Worm (Caenorhabditis elegans) whole organism, L3 larva: ENCODE data around the gene K02E7.10.

Experiments used
- ZK546.5 ChIP-seq: sonication (generic microtip); optimal IDR thresholded peaks from 2 replicates; lab custom pipeline; 2017; ENCODE audit warnings: missing biosample characterization, missing genetic modification characterization
- aly-2 ChIP-seq: fragments of 150-350 bp; optimal IDR thresholded peaks from 2 replicates; lab custom pipeline; 2014; ENCODE audit warnings: missing biosample characterization, missing genetic modification characterization
- ceh-16 ChIP-seq: sonication (generic microtip); optimal IDR thresholded peaks from 2 replicates; lab custom pipeline; 2017; ENCODE audit warnings: missing biosample characterization, missing genetic modification characterization
- ceh-82 ChIP-seq: fragments of 150-350 bp; optimal IDR thresholded peaks from 2 replicates; lab custom pipeline; 2014; ENCODE audit warnings: missing biosample characterization, missing genetic modification characterization
- ceh-9 ChIP-seq: sonication (generic microtip); optimal IDR thresholded peaks from 2 replicates; lab custom pipeline; 2018; ENCODE audit warnings: missing biosample characterization, missing genetic modification characterization
- daf-12 ChIP-seq: fragments of 150-350 bp; optimal IDR thresholded peaks from 2 replicates; lab custom pipeline; 2014; ENCODE audit warnings: missing biosample characterization, missing genetic modification reagents, missing genetic modification characterization
- egl-27 ChIP-seq: sonication (generic microtip); optimal IDR thresholded peaks from 4 replicates; lab custom pipeline; 2017; ENCODE audit warnings: missing biosample characterization, missing genetic modification reagents, missing genetic modification characterization
- egl-5 ChIP-seq: fragments of 150-350 bp; optimal IDR thresholded peaks from 2 replicates; lab custom pipeline; 2017; ENCODE audit warnings: missing biosample characterization, missing genetic modification reagents, missing genetic modification characterization, inconsistent platforms
- elt-1 ChIP-seq: fragments of 150-350 bp; optimal IDR thresholded peaks from 2 replicates; lab custom pipeline; 2014; ENCODE audit warnings: missing biosample characterization, missing genetic modification characterization
- elt-2 ChIP-seq: sonication (generic microtip); optimal IDR thresholded peaks from 2 replicates; lab custom pipeline; 2016; ENCODE audit warnings: missing genetic modification reagents, mild to moderate bottlenecking, missing genetic modification characterization, missing compliant biosample characterization
- elt-3 ChIP-seq, 3 experiments: fragments of 150-350 bp in 1 of 3; sonication (generic microtip) in 2 of 3; optimal IDR thresholded peaks; 2 replicates in 2 of 3; 4 replicates in 1 of 3; lab custom pipeline; 2014 to 2017; ENCODE audit warnings: missing biosample characterization in 3 of 3, missing genetic modification characterization in 3 of 3
- eor-1 ChIP-seq, 2 experiments: fragments of 150-350 bp; optimal IDR thresholded peaks; 2 replicates each; lab custom pipeline; 2014 to 2018; ENCODE audit warnings: missing biosample characterization in 2 of 2, missing genetic modification characterization in 2 of 2
- fos-1 ChIP-seq: fragments of 150-350 bp; optimal IDR thresholded peaks from 2 replicates; lab custom pipeline; 2014; ENCODE audit warnings: missing biosample characterization, missing genetic modification characterization
- hmg-11 ChIP-seq: sonication (generic microtip); optimal IDR thresholded peaks from 2 replicates; lab custom pipeline; 2016; ENCODE audit warnings: missing genetic modification characterization, missing compliant biosample characterization
- jun-1 ChIP-seq: fragments of 150-350 bp; optimal IDR thresholded peaks from 2 replicates; lab custom pipeline; 2014; ENCODE audit warnings: missing biosample characterization, missing genetic modification reagents, missing genetic modification characterization
- lin-15B ChIP-seq: fragments of 150-350 bp; optimal IDR thresholded peaks from 2 replicates; lab custom pipeline; 2014; ENCODE audit warnings: missing biosample characterization, missing genetic modification characterization
- mml-1 ChIP-seq: fragments of 150-350 bp; sonication (generic microtip); optimal IDR thresholded peaks from 3 replicates; lab custom pipeline; 2014; ENCODE audit warnings: missing biosample characterization, missing genetic modification characterization
- nhr-11 ChIP-seq: fragments of 150-350 bp; optimal IDR thresholded peaks from 2 replicates; lab custom pipeline; 2014; ENCODE audit warnings: missing biosample characterization, missing genetic modification characterization
- nhr-12 ChIP-seq: fragments of 150-350 bp; optimal IDR thresholded peaks from 2 replicates; lab custom pipeline; 2014; ENCODE audit warnings: missing biosample characterization, missing genetic modification characterization
- nhr-23 ChIP-seq: fragments of 150-350 bp; optimal IDR thresholded peaks from 2 replicates; lab custom pipeline; 2014; ENCODE audit warnings: missing biosample characterization, missing genetic modification reagents, missing genetic modification characterization
- nhr-237 ChIP-seq: fragments of 150-350 bp; optimal IDR thresholded peaks from 2 replicates; lab custom pipeline; 2014; ENCODE audit warnings: missing biosample characterization, missing genetic modification characterization
- nhr-25 ChIP-seq: sonication (generic microtip); optimal IDR thresholded peaks from 2 replicates; lab custom pipeline; 2017; ENCODE audit warnings: missing biosample characterization, missing genetic modification characterization
- nhr-28 ChIP-seq: fragments of 150-350 bp; optimal IDR thresholded peaks from 2 replicates; lab custom pipeline; 2014; ENCODE audit warnings: missing biosample characterization, missing genetic modification characterization
- nhr-43 ChIP-seq: sonication (generic microtip); optimal IDR thresholded peaks from 2 replicates; lab custom pipeline; 2016; ENCODE audit warnings: mild to moderate bottlenecking, missing genetic modification characterization, missing compliant biosample characterization; ENCODE audit not compliant: poor library complexity, severe bottlenecking
- nhr-67 ChIP-seq: fragments of 150-350 bp; optimal IDR thresholded peaks from 2 replicates; lab custom pipeline; 2014; ENCODE audit warnings: missing biosample characterization, missing genetic modification characterization
- nhr-76 ChIP-seq: fragments of 150-350 bp; sonication (generic microtip); optimal IDR thresholded peaks from 5 replicates; lab custom pipeline; 2014; ENCODE audit warnings: missing biosample characterization, missing genetic modification characterization
- nhr-77 ChIP-seq: fragments of 150-350 bp; optimal IDR thresholded peaks from 2 replicates; lab custom pipeline; 2014; ENCODE audit warnings: missing biosample characterization, missing genetic modification characterization
- pha-4 ChIP-seq: fragments of 150-350 bp; optimal IDR thresholded peaks from 2 replicates; lab custom pipeline; 2014; ENCODE audit warnings: missing biosample characterization, missing genetic modification reagents, missing genetic modification characterization
- sea-2 ChIP-seq: fragments of 150-350 bp; sonication (generic microtip); optimal IDR thresholded peaks from 4 replicates; lab custom pipeline; 2014; ENCODE audit warnings: missing biosample characterization, missing genetic modification reagents, missing genetic modification characterization
- skn-1 ChIP-seq: fragments of 150-350 bp; optimal IDR thresholded peaks from 2 replicates; lab custom pipeline; 2014; ENCODE audit warnings: missing biosample characterization, missing genetic modification characterization
- snpc-4 ChIP-seq: fragments of 150-350 bp; optimal IDR thresholded peaks from 2 replicates; lab custom pipeline; 2014; ENCODE audit warnings: missing biosample characterization, missing genetic modification characterization
- zag-1 ChIP-seq: fragments of 150-350 bp; optimal IDR thresholded peaks from 2 replicates; lab custom pipeline; 2014; ENCODE audit warnings: missing biosample characterization, missing genetic modification characterization
- ztf-4 ChIP-seq: fragments of 150-350 bp; optimal IDR thresholded peaks from 2 replicates; lab custom pipeline; 2014; ENCODE audit warnings: missing biosample characterization, missing genetic modification characterization

K02E7.10 gene

DNA sequence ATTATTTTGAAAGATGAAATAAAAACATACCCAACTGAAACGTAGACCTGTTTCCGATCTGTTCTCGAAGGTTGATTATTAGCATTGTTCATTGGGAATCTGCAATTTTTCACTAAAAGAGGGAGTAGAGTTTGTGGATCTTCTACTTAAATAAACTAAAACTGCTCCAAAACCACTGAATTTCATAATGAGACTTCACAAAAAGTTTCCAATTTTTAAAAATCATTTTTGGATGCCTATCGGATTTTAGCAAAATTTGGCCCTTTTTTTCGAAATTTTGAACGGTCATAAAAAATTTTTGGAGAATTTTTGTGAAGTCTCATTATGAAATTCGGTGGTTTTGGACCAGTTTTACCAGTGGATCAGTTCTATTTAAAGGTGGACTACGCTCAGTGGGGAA is at the start of gene K02E7.10:
K02E7.10 (minus strand) TSS at position 101 of the 400 bp plus-strand sequence.
- no peak for TF ChIP-seq ztf-4 (tag; lab: Kevin White, UChicago)
- TF ChIP-seq sea-2 = no peak
- no peak for TF ChIP-seq elt-1 (tag; lab: Kevin White, UChicago)
- TF ChIP-seq mml-1 (tag; lab: Kevin White, UChicago) = no peak
- no peak for TF ChIP-seq fos-1 (tag; lab: Kevin White, UChicago)
- TF ChIP-seq pha-4 (tag; lab: Kevin White, UChicago) = no peak
- TF ChIP-seq eor-1 (tag; optimal IDR thresholded peaks at IDR 0.05; lab: Kevin White, UChicago) = no peak
- no peak for TF ChIP-seq ceh-16 (tag; lab: Kevin White, UChicago)

DNA sequence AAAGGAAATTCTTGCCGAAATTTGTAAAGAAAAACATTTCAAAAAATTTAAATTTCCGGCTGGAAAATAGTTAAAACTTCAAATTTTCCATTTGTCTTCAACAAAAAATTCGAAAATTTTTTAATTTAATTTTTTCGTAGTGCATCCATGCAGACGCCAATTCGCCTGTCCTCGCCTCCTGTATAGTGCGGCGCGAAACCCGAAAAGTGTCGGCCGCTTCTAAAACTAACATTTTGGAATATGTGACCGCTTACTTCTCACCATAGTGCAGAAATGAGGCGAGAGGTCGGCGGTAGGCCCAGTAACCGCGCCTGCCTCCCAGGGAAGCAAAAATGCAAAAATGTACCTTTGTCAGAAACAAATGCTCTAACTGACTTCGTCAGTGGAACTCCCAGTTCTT is 49.7 kb upstream of the K02E7.10 start:
- TF ChIP-seq snpc-4 (tag; lab: Kevin White, UChicago) (peak; percentile 9), nhr-43 (tag; lab: Kevin White, UChicago) (no peak)

DNA sequence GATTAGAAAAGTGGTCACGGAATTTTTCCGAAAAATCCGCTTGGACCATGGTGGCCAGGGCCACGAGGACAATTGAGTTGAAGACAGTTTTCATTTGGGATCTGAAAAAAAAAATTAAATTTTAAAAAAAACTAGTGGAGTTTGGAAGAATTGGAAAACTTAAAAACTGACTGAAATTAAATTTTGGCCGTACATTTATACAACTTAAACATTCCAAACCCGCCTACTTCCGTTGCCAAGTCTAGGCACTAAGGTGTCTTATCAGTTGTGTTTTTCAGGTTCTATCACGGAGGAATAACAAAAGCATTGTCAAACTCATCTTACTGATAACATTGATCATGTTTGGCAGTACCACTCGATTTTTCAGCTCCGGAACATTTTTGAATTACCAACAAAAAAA is 47.3 kb upstream of the K02E7.10 start, which contains the start of gene lips-12:
lips-12 (minus strand) TSS at position 101 of the 400 bp plus-strand sequence.
- TF ChIP-seq nhr-12 (tag; lab: Kevin White, UChicago) (no peak), egl-5 (tag; lab: Kevin White, UChicago) (no peak), ceh-82 (no peak), nhr-25 (tag; lab: Kevin White, UChicago) (no peak), ceh-9 (no peak), nhr-23 (tag; lab: Kevin White, UChicago) (no peak), jun-1 (tag; lab: Kevin White, UChicago) (no peak), nhr-11 (tag; lab: Kevin White, UChicago) (no peak), skn-1 (no peak), egl-27 (no peak), hmg-11 (no peak), snpc-4 (tag; lab: Kevin White, UChicago) (no peak), nhr-237 (no peak), nhr-77 (tag; lab: Kevin White, UChicago) (no peak), nhr-67 (tag; lab: Kevin White, UChicago) (no peak), pha-4 (tag; lab: Kevin White, UChicago) (no peak)

DNA sequence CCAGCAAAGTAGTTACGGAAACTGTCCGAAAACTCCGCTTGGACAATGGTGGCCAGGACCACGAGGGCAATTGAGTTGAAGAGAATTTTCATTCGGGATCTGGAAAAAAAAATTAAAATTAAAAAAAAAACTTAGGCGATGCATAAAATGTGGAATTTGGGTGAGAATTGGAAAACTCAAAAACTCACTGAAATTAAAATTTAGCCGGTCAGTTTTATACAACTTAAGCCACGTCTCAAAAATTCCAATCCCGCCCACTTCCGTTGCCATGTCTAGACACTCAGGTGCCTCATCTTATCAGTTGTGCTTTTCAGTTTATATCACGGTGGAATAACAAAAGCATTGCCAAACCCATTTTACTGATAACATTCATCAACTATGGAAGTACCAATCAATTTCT is 44.1 kb upstream of the K02E7.10 start, which contains the start of gene lips-11:
lips-11 (minus strand) TSS at position 101 of the 400 bp plus-strand sequence.
- TF ChIP-seq lin-15B (tag; lab: Kevin White, UChicago) (no peak), elt-2 (tag; lab: Kevin White, UChicago) (peak; percentile 19)

DNA sequence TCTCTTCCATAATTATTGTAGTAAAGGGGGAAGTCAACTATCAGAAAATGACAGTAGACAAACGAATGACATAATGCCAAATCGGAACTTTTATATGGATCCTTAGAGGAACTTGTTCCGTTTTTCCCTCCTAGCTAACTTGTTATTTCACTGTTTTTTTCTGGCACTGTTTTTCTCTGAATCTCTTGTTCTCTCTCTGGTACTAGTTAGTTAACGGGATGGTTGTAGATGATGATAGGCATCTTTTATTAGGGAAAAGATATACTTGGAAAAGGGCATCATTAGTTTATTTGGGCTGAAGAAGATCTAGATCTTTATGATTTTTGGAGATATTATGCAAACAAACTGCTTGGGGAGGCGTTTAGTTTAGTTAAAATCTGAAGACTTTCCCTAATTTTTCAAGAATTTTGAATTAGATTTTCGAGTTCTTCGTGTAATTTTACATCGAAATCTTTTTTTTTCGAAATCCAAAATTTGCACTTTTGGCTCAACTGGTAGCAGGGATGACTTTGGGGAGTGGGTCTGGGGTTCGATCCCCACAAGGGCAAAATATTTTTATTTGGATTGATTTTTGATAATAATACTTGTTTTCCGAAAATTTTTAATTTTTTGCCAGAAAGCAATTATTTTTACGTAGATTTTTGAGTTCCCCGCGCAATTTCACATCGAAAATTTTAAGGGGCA is 40.2 kb upstream of the K02E7.10 start, which contains the start of gene col-40:
col-40 (minus strand) TSS at position 51 of the 684 bp plus-strand sequence.
- TF ChIP-seq ceh-82 (no peak), nhr-76 (tag; lab: Kevin White, UChicago) (no peak), daf-12 (tag; lab: Kevin White, UChicago) (no peak), mml-1 (tag; lab: Kevin White, UChicago) (no peak), ZK546.5 (tag; lab: Kevin White, UChicago) (no peak), elt-3 (tag; optimal IDR thresholded peaks at IDR 0.05; lab: Kevin White, UChicago) (no peak), skn-1 (no peak), nhr-23 (tag; lab: Kevin White, UChicago) (no peak), nhr-12 (tag; lab: Kevin White, UChicago) (no peak), nhr-77 (tag; lab: Kevin White, UChicago) (no peak), jun-1 (tag; lab: Kevin White, UChicago) (no peak), nhr-11 (tag; lab: Kevin White, UChicago) (no peak), zag-1 (tag; lab: Kevin White, UChicago) (no peak), aly-2 (tag; lab: Kevin White, UChicago) (no peak), pha-4 (tag; lab: Kevin White, UChicago) (no peak), ceh-9 (no peak), nhr-28 (tag; lab: Kevin White, UChicago) (no peak), elt-1 (tag; lab: Kevin White, UChicago) (no peak)
